Fruit fly (Drosophila melanogaster): ENCODE results near the gene dnk.

DNA sequence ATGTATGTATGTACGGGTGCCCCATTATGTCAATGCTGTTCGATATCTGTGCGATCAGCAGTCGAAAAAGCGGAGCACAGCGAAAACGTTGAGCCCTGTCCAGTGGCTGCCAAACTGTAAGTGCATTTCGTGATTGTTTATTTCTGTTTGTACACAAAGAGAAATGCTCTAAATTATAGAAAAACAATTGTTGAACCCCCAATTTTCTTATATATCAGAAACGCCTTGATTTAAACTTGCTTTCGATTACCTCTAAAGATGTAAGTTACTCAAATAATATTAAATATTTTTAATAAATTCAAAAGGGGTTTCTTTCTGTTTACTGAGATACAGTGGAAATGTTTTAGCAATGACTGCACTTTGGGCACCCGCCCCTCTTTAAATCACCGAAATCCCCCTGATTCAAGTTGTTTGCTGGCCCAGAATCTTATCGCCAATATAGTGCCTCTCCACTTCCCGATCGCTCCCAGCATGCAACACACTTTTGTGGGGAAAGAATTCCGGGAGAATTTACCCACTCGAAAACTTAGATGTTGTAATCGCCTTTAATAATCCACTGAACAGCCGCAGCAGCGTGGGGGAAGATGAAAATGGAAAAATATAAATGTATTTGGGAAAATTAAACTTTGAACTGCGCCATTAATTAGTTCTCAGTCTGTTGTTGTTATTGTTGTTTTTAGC, 34.1 kb downstream of the dnk start:
- no peak for TF ChIP-seq Dll (optimal IDR thresholded peaks at IDR 0.05)
- TF ChIP-seq CG8478 (optimal IDR thresholded peaks at IDR 0.05): no peak
